Worm (Caenorhabditis elegans): ENCODE data around the gene C37C3.12.

Gene C37C3.12

ce11 chrV:7857931-7858330 is 18.5 kb upstream of the C37C3.12 start, which contains the start of gene C37C3.1 (continued):
- no peak for TF ChIP-seq snpc-1.3 (tag; optimal IDR thresholded peaks at IDR 0.05; ENCODE audit: insufficient read depth)
- TF ChIP-seq akir-1 (GFP tag; optimal IDR thresholded peaks at IDR 0.05), result no peak
- peak; percentile 3 for TF ChIP-seq mes-4 (tag; optimal IDR thresholded peaks at IDR 0.05)
- TF ChIP-seq lin-54 (GFP tag; optimal IDR thresholded peaks at IDR 0.05), result peak; percentile 9
- no peak for TF ChIP-seq somi-1 (GFP tag; optimal IDR thresholded peaks at IDR 0.05)
- no peak for TF ChIP-seq ztf-26 (tag; optimal IDR thresholded peaks at IDR 0.05)
- TF ChIP-seq Y67H2A.10 (GFP tag; conservative IDR thresholded peaks at IDR 0.05), result no peak
- no peak for TF ChIP-seq Y53F4B.3 (GFP tag; IDR thresholded peaks at IDR 0.05)
- TF ChIP-seq tbp1 (GFP tag; optimal IDR thresholded peaks at IDR 0.05), result peak; percentile 12
- no peak for TF ChIP-seq unc-130 (GFP tag; optimal IDR thresholded peaks at IDR 0.05)
- TF ChIP-seq lin-40 (tag; optimal IDR thresholded peaks at IDR 0.05), result peak; percentile 3
- TF ChIP-seq dpl-1 (GFP tag; optimal IDR thresholded peaks at IDR 0.05), result no peak
- no peak for TF ChIP-seq mel-28 (tag; optimal IDR thresholded peaks at IDR 0.05; ENCODE audit: borderline replicate concordance)
- no peak for TF ChIP-seq nhr-179 (tag; optimal IDR thresholded peaks at IDR 0.05)
- TF ChIP-seq snpc-4 (GFP tag; optimal IDR thresholded peaks at IDR 0.05), result peak; percentile 9
- peak in 2 of 4 experiments; percentile 24 to 39 for TF ChIP-seq snpc-4 (tag; optimal IDR thresholded peaks at IDR 0.05)
- peak; percentile 65 for TF ChIP-seq ama-1 (optimal IDR thresholded peaks at IDR 0.05)
- peak in 1 of 2 experiments; percentile 50 for TF ChIP-seq ama-1 (GFP tag; optimal IDR thresholded peaks at IDR 0.05)
- peak; percentile 4 for TF ChIP-seq atf-7 (tag; optimal IDR thresholded peaks at IDR 0.05)
- no peak for TF ChIP-seq F22D6.2 (tag; optimal IDR thresholded peaks at IDR 0.05)
- TF ChIP-seq chd-7 (tag; optimal IDR thresholded peaks at IDR 0.05), result peak; percentile 75
- TF ChIP-seq snpc-1.1 (tag; optimal IDR thresholded peaks at IDR 0.05; ENCODE audit: insufficient read depth), result peak; percentile 1
- no peak for TF ChIP-seq fkh-3 (tag; optimal IDR thresholded peaks at IDR 0.05)
- TF ChIP-seq madf-6 (GFP tag; IDR thresholded peaks at IDR 0.05), result peak; percentile 45
- no peak for TF ChIP-seq ztf-22 (GFP tag; optimal IDR thresholded peaks at IDR 0.05)
- TF ChIP-seq hrde-1 (tag; optimal IDR thresholded peaks at IDR 0.05; ENCODE audit: borderline replicate concordance), result peak; percentile 75
- TF ChIP-seq hmg-20 (GFP tag; IDR thresholded peaks at IDR 0.05), result peak; percentile 70
- no peak for TF ChIP-seq rpc-1 (optimal IDR thresholded peaks at IDR 0.05)
- no peak for TF ChIP-seq rpc-1 (tag; optimal IDR thresholded peaks at IDR 0.05)
- no peak for TF ChIP-seq ets-4 (GFP tag; optimal IDR thresholded peaks at IDR 0.05)
- no peak for TF ChIP-seq ztf-25 (GFP tag; IDR thresholded peaks at IDR 0.05)
- TF ChIP-seq attf-6 (GFP tag; IDR thresholded peaks at IDR 0.05), result peak; percentile 18; the same call in 1 of the 2 replicates
- TF ChIP-seq F55B11.4 (tag; optimal IDR thresholded peaks at IDR 0.05; ENCODE audit: borderline replicate concordance, insufficient read depth), result no peak
- 0 out of 2 replicates have a peak, but pooled peaks have one; percentile 35 for TF ChIP-seq ceh-100 (GFP tag; IDR thresholded peaks at IDR 0.05)
- no peak for TF ChIP-seq B0019.2 (GFP tag; conservative IDR thresholded peaks at IDR 0.05)
- peak; percentile 15 for TF ChIP-seq B0035.1 (tag; optimal IDR thresholded peaks at IDR 0.05)
- TF ChIP-seq nfyb-1 (GFP tag; IDR thresholded peaks at IDR 0.05), result peak; percentile 85
- TF ChIP-seq F33H1.4 (GFP tag; IDR thresholded peaks at IDR 0.05), result peak; percentile 33; the same call in 1 of the 2 replicates
- no peak for TF ChIP-seq F49E8.2 (tag; optimal IDR thresholded peaks at IDR 0.05; ENCODE audit: insufficient read depth)
- TF ChIP-seq hlh-12 (tag; optimal IDR thresholded peaks at IDR 0.05), result no peak
- no peak for TF ChIP-seq K11D2.4 (GFP tag; IDR thresholded peaks at IDR 0.05)
- TF ChIP-seq ceh-79 (tag; optimal IDR thresholded peaks at IDR 0.05), result no peak
- TF ChIP-seq him-1 (tag; optimal IDR thresholded peaks at IDR 0.05), result no peak
- no peak for TF ChIP-seq ZK185.1 (tag; optimal IDR thresholded peaks at IDR 0.05; ENCODE audit: poor library complexity, severe bottlenecking)
- no peak for TF ChIP-seq rcor-1 (GFP tag; IDR thresholded peaks at IDR 0.05)
- peak; percentile 30 for TF ChIP-seq zim-3 (tag; optimal IDR thresholded peaks at IDR 0.05)
- no peak for TF ChIP-seq dox-1 (GFP tag; IDR thresholded peaks at IDR 0.05)
- no peak for TF ChIP-seq bed-2 (GFP tag; IDR thresholded peaks at IDR 0.05)
- TF ChIP-seq Y53G8AR.9 (GFP tag; conservative IDR thresholded peaks at IDR 0.05), result no peak

Measured in whole organism, young adult.